Worm (Caenorhabditis elegans): ENCODE measurements around the gene F59E12.17.

DNA sequence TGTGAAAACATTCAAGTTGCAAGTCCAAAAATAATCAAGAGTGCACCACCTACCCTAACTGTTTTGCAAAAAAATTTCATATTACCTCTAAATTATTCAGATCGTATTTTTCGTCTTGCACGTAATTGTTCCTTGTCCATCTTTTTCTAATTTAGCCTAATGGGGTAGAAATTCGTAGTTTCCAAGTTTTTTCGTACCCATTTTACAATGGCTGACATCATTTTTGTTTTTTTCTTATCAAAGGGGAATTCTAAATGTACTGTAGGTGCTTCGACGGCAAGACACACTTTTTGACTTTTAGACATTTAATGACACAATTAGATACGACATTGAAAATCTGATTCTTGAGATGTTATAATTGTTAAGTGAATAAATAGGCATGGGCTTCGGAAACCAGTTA is 44.8 kb downstream of the F59E12.17 start:
- TF ChIP-seq R02D3.7 (tag; optimal IDR thresholded peaks at IDR 0.05) = no peak
- TF ChIP-seq nhr-11 (tag; optimal IDR thresholded peaks at IDR 0.05) = no peak
- no peak for TF ChIP-seq snpc-4 (tag; optimal IDR thresholded peaks at IDR 0.05)
- TF ChIP-seq unc-62 (GFP tag; optimal IDR thresholded peaks at IDR 0.05) = no peak

Data from whole organism, L2 larva.